Fruit fly (Drosophila melanogaster) whole organism, prepupa: ENCODE data around the gene tkv.

Source experiments
- Blimp-1 ChIP-seq: fragments of 200-800 bp; sonication (Bioruptor generic); optimal IDR thresholded peaks from 3 replicates; lab custom pipeline; 2017; ENCODE audit warnings: missing biosample characterization, missing genetic modification characterization, mild to moderate bottlenecking, moderate library complexity, missing genetic modification reagents
- CG10631 ChIP-seq: fragments of 200-800 bp; sonication (Bioruptor generic); optimal IDR thresholded peaks from 2 replicates; lab custom pipeline; 2016; ENCODE audit warnings: missing biosample characterization, missing genetic modification characterization
- CG10669 ChIP-seq: fragments of 200-800 bp; sonication (Bioruptor generic); optimal IDR thresholded peaks from 3 replicates; lab custom pipeline; 2018; ENCODE audit warnings: missing biosample characterization, mild to moderate bottlenecking, missing genetic modification characterization, moderate library complexity
- CG11294 ChIP-seq: fragments of 200-800 bp; sonication (Bioruptor generic); IDR thresholded peaks from 2 replicates; pipeline ENCODE4 v1.3.6; 2022; ENCODE audit warnings: missing biosample characterization, missing genetic modification characterization
- CG11762 ChIP-seq: fragments of 200-800 bp; sonication (Bioruptor generic); optimal IDR thresholded peaks from 3 replicates; lab custom pipeline; 2016; ENCODE audit warnings: missing biosample characterization, missing genetic modification characterization; ENCODE audit not compliant: insufficient read depth
- CG11902 ChIP-seq: fragments of 200-800 bp; sonication (Bioruptor generic); optimal IDR thresholded peaks from 3 replicates; lab custom pipeline; 2016; ENCODE audit warnings: missing biosample characterization, missing genetic modification characterization
- CG15336 ChIP-seq: fragments of 200-800 bp; sonication (Bioruptor generic); IDR thresholded peaks from 2 replicates; pipeline ENCODE4 v1.3.6; 2022; ENCODE audit warnings: missing biosample characterization, missing genetic modification characterization
- CG1621 ChIP-seq: fragments of 200-800 bp; sonication (Bioruptor generic); optimal IDR thresholded peaks from 3 replicates; lab custom pipeline; 2018; ENCODE audit warnings: missing biosample characterization, mild to moderate bottlenecking, missing genetic modification characterization
- CG31627 ChIP-seq: fragments of 200-800 bp; sonication (Bioruptor generic); optimal IDR thresholded peaks from 3 replicates; lab custom pipeline; 2016; ENCODE audit warnings: missing biosample characterization, missing genetic modification characterization
- CG34406 ChIP-seq: fragments of 200-800 bp; sonication (Bioruptor generic); optimal IDR thresholded peaks from 3 replicates; lab custom pipeline; 2016; ENCODE audit warnings: missing biosample characterization, missing genetic modification characterization
- CG3919 ChIP-seq: fragments of 200-800 bp; sonication (Bioruptor generic); optimal IDR thresholded peaks from 3 replicates; lab custom pipeline; 2016; ENCODE audit warnings: missing biosample characterization, missing genetic modification characterization
- CG4318 ChIP-seq: fragments of 200-800 bp; sonication (Bioruptor generic); optimal IDR thresholded peaks from 3 replicates; lab custom pipeline; 2017; ENCODE audit warnings: missing biosample characterization, mild to moderate bottlenecking, missing genetic modification characterization
- CG6163 ChIP-seq: fragments of 200-800 bp; sonication (Bioruptor generic); IDR thresholded peaks from 3 replicates; pipeline ENCODE4 v1.3.6; 2022; ENCODE audit warnings: missing biosample characterization, missing genetic modification characterization
- CG6854 ChIP-seq: fragments of 200-800 bp; sonication (Bioruptor generic); optimal IDR thresholded peaks from 2 replicates; lab custom pipeline; 2017; ENCODE audit warnings: missing biosample characterization, mild to moderate bottlenecking, missing genetic modification characterization
- CG7368 ChIP-seq: fragments of 200-800 bp; sonication (Bioruptor generic); optimal IDR thresholded peaks from 3 replicates; lab custom pipeline; 2016; ENCODE audit warnings: missing biosample characterization, missing genetic modification characterization
- CG8119 ChIP-seq: fragments of 200-800 bp; sonication (Bioruptor generic); IDR thresholded peaks from 3 replicates; pipeline ENCODE4 v1.3.6; 2022; ENCODE audit warnings: missing biosample characterization, missing genetic modification characterization
- CG8319 ChIP-seq: fragments of 200-800 bp; sonication (Bioruptor generic); optimal IDR thresholded peaks from 3 replicates; lab custom pipeline; 2016; ENCODE audit warnings: missing biosample characterization, missing genetic modification characterization
- CG8632 ChIP-seq: fragments of 200-800 bp; sonication (Bioruptor generic); optimal IDR thresholded peaks from 3 replicates; lab custom pipeline; 2016; ENCODE audit warnings: missing biosample characterization, missing genetic modification characterization
- CG9139 ChIP-seq: fragments of 200-800 bp; sonication (Bioruptor generic); optimal IDR thresholded peaks from 3 replicates; lab custom pipeline; 2017; ENCODE audit warnings: missing biosample characterization, mild to moderate bottlenecking, missing genetic modification characterization
- Eip78C ChIP-seq: fragments of 200-800 bp; sonication (Bioruptor generic); peaks from one replicate; lab custom pipeline; 2016; ENCODE audit warnings: missing biosample characterization, missing genetic modification characterization
- Eip93F ChIP-seq: fragments of 200-800 bp; sonication (Bioruptor generic); optimal IDR thresholded peaks from 2 replicates; lab custom pipeline; 2016; ENCODE audit warnings: missing biosample characterization, mild to moderate bottlenecking, missing genetic modification characterization
- Ets96B ChIP-seq: fragments of 200-800 bp; optimal IDR thresholded peaks from 2 replicates; lab custom pipeline; 2019; ENCODE audit warnings: missing biosample characterization, mild to moderate bottlenecking, missing genetic modification characterization, moderate library complexity
- Gug ChIP-seq: fragments of 200-800 bp; sonication (Bioruptor generic); IDR thresholded peaks from 2 replicates; pipeline ENCODE4 v1.3.6; 2022; ENCODE audit warnings: missing biosample characterization, missing genetic modification characterization
- Hr38 ChIP-seq: sonication (Bioruptor generic); optimal IDR thresholded peaks from 2 replicates; lab custom pipeline; 2016; ENCODE audit warnings: missing biosample characterization, missing genetic modification characterization
- Hr39 ChIP-seq: fragments of 200-800 bp; sonication (Bioruptor generic); optimal IDR thresholded peaks from 2 replicates; lab custom pipeline; 2016; ENCODE audit warnings: missing biosample characterization, missing genetic modification characterization
- Lpt ChIP-seq: fragments of 200-800 bp; sonication (Bioruptor generic); optimal IDR thresholded peaks from 3 replicates; lab custom pipeline; 2016; ENCODE audit warnings: missing biosample characterization, missing genetic modification characterization
- Met ChIP-seq: fragments of 200-800 bp; sonication (Bioruptor generic); optimal IDR thresholded peaks from 3 replicates; lab custom pipeline; 2016; ENCODE audit warnings: missing biosample characterization, missing genetic modification characterization
- Smox ChIP-seq: fragments of 200-800 bp; sonication (Bioruptor generic); optimal IDR thresholded peaks from 3 replicates; lab custom pipeline; 2016; ENCODE audit warnings: missing biosample characterization, missing genetic modification characterization
- achi ChIP-seq: fragments of 200-800 bp; sonication (Bioruptor generic); optimal IDR thresholded peaks from 3 replicates; lab custom pipeline; 2016; ENCODE audit warnings: missing biosample characterization, missing genetic modification characterization
- acj6 ChIP-seq: fragments of 200-800 bp; sonication (Bioruptor generic); optimal IDR thresholded peaks from 3 replicates; lab custom pipeline; 2016; ENCODE audit warnings: missing biosample characterization, missing genetic modification characterization
- cyc ChIP-seq: fragments of 200-800 bp; sonication (Bioruptor generic); optimal IDR thresholded peaks from 3 replicates; lab custom pipeline; 2016; ENCODE audit warnings: missing biosample characterization, missing genetic modification characterization
- dac ChIP-seq: fragments of 200-800 bp; sonication (Bioruptor generic); optimal IDR thresholded peaks from 2 replicates; lab custom pipeline; 2017; ENCODE audit warnings: missing biosample characterization, mild to moderate bottlenecking, missing genetic modification characterization
- eg ChIP-seq: fragments of 200-800 bp; sonication (Bioruptor generic); IDR thresholded peaks from 3 replicates; pipeline ENCODE4 v1.3.6; 2022; ENCODE audit warnings: missing biosample characterization, missing genetic modification characterization
- esn ChIP-seq: fragments of 200-800 bp; sonication (Bioruptor generic); optimal IDR thresholded peaks from 2 replicates; lab custom pipeline; 2016; ENCODE audit warnings: missing biosample characterization, mild to moderate bottlenecking, missing genetic modification characterization, moderate library complexity
- fd59A ChIP-seq: fragments of 200-800 bp; sonication (Bioruptor generic); optimal IDR thresholded peaks from 2 replicates; lab custom pipeline; 2017; ENCODE audit warnings: missing biosample characterization, mild to moderate bottlenecking, missing genetic modification characterization, missing genetic modification reagents
- fd85E ChIP-seq: fragments of 200-800 bp; sonication (Bioruptor generic); optimal IDR thresholded peaks from 3 replicates; lab custom pipeline; 2016; ENCODE audit warnings: missing biosample characterization, missing genetic modification characterization
- fkh ChIP-seq: fragments of 200-800 bp; sonication (Bioruptor generic); optimal IDR thresholded peaks from 3 replicates; lab custom pipeline; 2017; ENCODE audit warnings: missing biosample characterization, mild to moderate bottlenecking, missing genetic modification characterization, moderate library complexity
- lz ChIP-seq: fragments of 200-800 bp; sonication (Bioruptor generic); optimal IDR thresholded peaks from 3 replicates; lab custom pipeline; 2016; ENCODE audit warnings: missing biosample characterization, missing genetic modification characterization
- pdm3 ChIP-seq: fragments of 200-800 bp; sonication (Bioruptor generic); optimal IDR thresholded peaks from 3 replicates; lab custom pipeline; 2016; ENCODE audit warnings: missing biosample characterization, missing genetic modification characterization
- spab ChIP-seq: fragments of 200-800 bp; sonication (Bioruptor generic); optimal IDR thresholded peaks from 2 replicates; lab custom pipeline; 2017; ENCODE audit warnings: missing biosample characterization, mild to moderate bottlenecking, missing genetic modification characterization, missing genetic modification reagents
- ss ChIP-seq, 2 experiments: fragments of 200-800 bp; sonication (Bioruptor generic); optimal IDR thresholded peaks; 2 replicates in 1 of 2; 3 replicates in 1 of 2; lab custom pipeline; 2017 to 2018; ENCODE audit warnings: mild to moderate bottlenecking in 2 of 2, missing biosample characterization in 2 of 2, missing genetic modification characterization in 2 of 2, moderate library complexity in 1 of 2
- svp ChIP-seq: fragments of 200-800 bp; sonication (Bioruptor generic); peaks from one replicate; lab custom pipeline; 2016; ENCODE audit warnings: missing biosample characterization, missing genetic modification characterization
- topi ChIP-seq: fragments of 200-800 bp; sonication (Bioruptor generic); optimal IDR thresholded peaks from 3 replicates; lab custom pipeline; 2016; ENCODE audit warnings: missing biosample characterization, missing genetic modification characterization

Gene tkv

DNA sequence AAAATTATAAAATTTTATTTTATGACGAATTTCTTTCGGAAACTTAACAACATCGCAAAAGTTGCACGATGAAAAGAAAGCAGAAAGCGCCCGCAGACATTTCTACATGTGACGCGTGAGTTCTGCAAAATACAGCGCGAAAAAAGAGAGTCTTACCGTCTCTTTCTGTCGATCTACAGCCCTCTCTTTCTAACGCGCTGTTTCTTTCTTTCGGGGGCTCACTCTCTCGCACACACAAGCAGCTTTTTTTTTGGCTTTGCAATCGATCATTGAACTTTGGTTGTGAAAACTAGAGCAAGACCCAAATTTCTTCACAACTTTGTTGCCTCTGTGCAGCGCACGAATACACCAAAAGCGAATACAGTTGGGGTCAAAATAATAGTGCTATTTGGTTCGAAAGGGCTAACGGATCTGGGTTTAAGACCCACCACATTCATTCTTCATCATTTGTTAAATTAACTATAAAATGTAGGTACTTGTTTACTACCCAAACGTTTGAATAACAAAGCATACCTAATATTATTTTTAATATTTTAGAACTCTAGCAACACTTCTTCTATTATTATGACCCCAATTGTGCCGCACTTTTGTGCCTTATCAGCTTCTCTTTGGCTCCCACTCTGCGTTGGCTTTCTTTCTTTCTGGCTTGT lies 27.9 kb upstream of the tkv start (continued):
- TF ChIP-seq Smox (GFP tag; lab: Kevin White, UChicago) (peak; percentile 80), fkh (GFP tag; lab: Kevin White, UChicago) (peak; percentile 13), spab (GFP tag; lab: Kevin White, UChicago) (no peak), Ets96B (tag; lab: Kevin White, UChicago) (peak; percentile 17), CG6163 (GFP tag; lab: Robert Waterston, UW) (peak; percentile 40; the same call in 1 of the 3 replicates), topi (GFP tag; lab: Kevin White, UChicago) (peak; percentile 76), CG10631 (GFP tag; lab: Kevin White, UChicago) (peak; percentile 40), eg (peak; percentile 75), CG4318 (peak; percentile 34), CG11294 (GFP tag; lab: Robert Waterston, UW) (no peak), CG9139 (GFP tag; lab: Kevin White, UChicago) (no peak), CG31627 (peak; percentile 73), CG8632 (GFP tag; lab: Kevin White, UChicago) (peak; percentile 74), Eip93F (GFP tag; lab: Kevin White, UChicago) (peak; percentile 75)
- TF ChIP-seq, all 60 proteins: peak for 50

DNA sequence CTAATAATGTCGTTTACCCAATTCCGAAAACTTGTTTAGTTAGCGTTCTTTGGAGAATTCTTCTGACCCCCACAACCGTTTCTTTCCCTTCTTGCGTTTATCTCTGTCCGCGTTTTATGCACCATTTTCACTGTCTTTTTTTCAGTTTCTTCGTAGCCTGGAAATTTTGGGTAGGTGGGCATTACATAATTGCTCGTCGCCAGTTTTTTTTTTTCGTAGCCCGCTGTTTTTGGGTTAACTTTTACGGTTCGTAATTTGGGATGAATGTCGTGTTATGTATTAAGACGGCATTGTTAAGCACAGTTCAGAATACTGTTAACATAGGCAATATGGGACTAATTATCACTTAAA lies 26.8 kb upstream of the tkv start:
- TF ChIP-seq CG4318 (no peak), fkh (GFP tag; lab: Kevin White, UChicago) (no peak), esn (GFP tag; lab: Kevin White, UChicago) (no peak), CG11294 (GFP tag; lab: Robert Waterston, UW) (no peak), Eip78C (no peak), cyc (no peak), CG8319 (GFP tag; lab: Kevin White, UChicago) (no peak), Hr38 (GFP tag; lab: Kevin White, UChicago) (no peak), CG8632 (GFP tag; lab: Kevin White, UChicago) (no peak), CG11902 (GFP tag; lab: Kevin White, UChicago) (no peak), CG9139 (GFP tag; lab: Kevin White, UChicago) (no peak), ss (GFP tag; optimal IDR thresholded peaks at IDR 0.05; lab: Kevin White, UChicago) (no peak), CG3919 (GFP tag; lab: Kevin White, UChicago) (no peak), CG8119 (no peak), Lpt (GFP tag; lab: Kevin White, UChicago) (no peak), Hr39 (GFP tag; lab: Kevin White, UChicago) (no peak), Eip93F (GFP tag; lab: Kevin White, UChicago) (no peak), Met (GFP tag; lab: Kevin White, UChicago) (no peak), fd85E (no peak)
- TF ChIP-seq, all 60 proteins: peak for 0

DNA sequence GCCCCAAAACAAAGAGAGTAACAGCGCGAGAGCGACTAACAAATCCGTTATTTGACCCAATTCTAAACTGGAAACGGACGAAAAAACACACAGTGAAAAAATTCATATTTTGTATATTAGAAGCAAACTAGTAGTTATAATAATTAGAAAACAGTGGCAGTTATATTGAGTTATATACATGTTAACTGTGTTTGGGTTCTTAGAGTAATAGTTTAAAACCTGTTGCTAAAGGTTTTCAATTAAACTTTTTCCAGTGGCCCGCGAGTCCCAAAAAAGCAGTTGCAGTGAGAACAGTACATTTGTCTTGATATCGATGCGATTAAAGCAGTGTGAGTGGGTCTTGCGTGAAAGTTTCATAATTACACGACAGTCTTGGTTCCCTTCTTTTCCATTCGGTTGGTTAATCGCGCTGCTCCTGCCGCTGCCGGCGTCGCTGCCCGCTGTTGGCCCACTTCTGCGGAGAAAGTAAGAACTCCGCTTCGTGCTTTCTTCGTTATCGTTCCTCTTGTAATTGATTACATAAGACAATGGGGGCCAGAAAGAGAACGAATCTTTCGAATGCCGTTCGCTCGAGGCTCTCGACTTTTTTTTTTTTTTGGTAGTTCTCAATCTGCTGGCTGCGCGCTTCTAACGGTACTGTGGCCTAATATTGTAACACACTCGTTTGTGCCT lies 26.2 kb upstream of the tkv start:
- TF ChIP-seq ss (GFP tag; optimal IDR thresholded peaks at IDR 0.05; lab: Kevin White, UChicago) (no peak), pdm3 (GFP tag; lab: Kevin White, UChicago) (peak; percentile 85), svp (GFP tag; lab: Kevin White, UChicago) (peak; percentile 98), dac (peak; percentile 36), fkh (GFP tag; lab: Kevin White, UChicago) (no peak), CG34406 (GFP tag; lab: Kevin White, UChicago) (peak; percentile 81), Blimp-1 (GFP tag; lab: Kevin White, UChicago) (peak; percentile 93), CG7368 (GFP tag; lab: Kevin White, UChicago) (peak; percentile 48), CG31627 (peak; percentile 94), achi (peak; percentile 61), lz (GFP tag; lab: Kevin White, UChicago) (peak; percentile 91), spab (GFP tag; lab: Kevin White, UChicago) (no peak), CG11294 (GFP tag; lab: Robert Waterston, UW) (no peak), fd59A (GFP tag; lab: Kevin White, UChicago) (no peak), CG6854 (GFP tag; lab: Kevin White, UChicago) (peak; percentile 91), CG15336 (GFP tag; lab: Robert Waterston, UW) (peak; percentile 73), CG10669 (GFP tag; lab: Kevin White, UChicago) (no peak), Gug (GFP tag; lab: Robert Waterston, UW) (no peak), CG11762 (peak; percentile 53), CG1621 (tag; lab: Kevin White, UChicago) (no peak), CG8119 (peak; percentile 51; the same call in 1 of the 3 replicates), Eip93F (GFP tag; lab: Kevin White, UChicago) (peak; percentile 84), CG9139 (GFP tag; lab: Kevin White, UChicago) (no peak), CG11902 (GFP tag; lab: Kevin White, UChicago) (peak; percentile 81), esn (GFP tag; lab: Kevin White, UChicago) (peak; percentile 96), fd85E (peak; percentile 25), acj6 (GFP tag; lab: Kevin White, UChicago) (peak; percentile 80), CG8319 (GFP tag; lab: Kevin White, UChicago) (peak; percentile 54), eg (peak; percentile 52; the same call in 2 of the 3 replicates)
